Worm (Caenorhabditis elegans) whole organism, midembryonic: ENCODE measurements around the gene tsp-6.

Experiments
- T22C8.4 ChIP-seq: fragments of 200-800 bp; sonication (Bioruptor generic); IDR thresholded peaks from 2 replicates; pipeline ENCODE4 v1.3.6; 2022; ENCODE audit warnings: missing genetic modification characterization, missing compliant biosample characterization
- cog-1 ChIP-seq: sonication (generic microtip); optimal IDR thresholded peaks from 2 replicates; lab custom pipeline; 2016; ENCODE audit warnings: missing genetic modification characterization, missing compliant biosample characterization
- klf-2 ChIP-seq: fragments of 200-800 bp; sonication (Bioruptor generic); conservative IDR thresholded peaks from 2 replicates; pipeline ENCODE4 v1.3.6; 2022; ENCODE audit warnings: missing genetic modification reagents, missing genetic modification characterization, missing compliant biosample characterization
- med-1 ChIP-seq: sonication (generic microtip); optimal IDR thresholded peaks from 2 replicates; lab custom pipeline; 2017; ENCODE audit warnings: missing genetic modification characterization, mild to moderate bottlenecking, missing compliant biosample characterization, antibody characterized with exemption, missing genetic modification reagents; ENCODE audit not compliant: insufficient read depth
- tab-1 ChIP-seq: fragments of 200-800 bp; sonication (Bioruptor generic); IDR thresholded peaks from 2 replicates; pipeline ENCODE4 v1.3.6; 2022; ENCODE audit warnings: missing genetic modification characterization, missing compliant biosample characterization
- ztf-23 ChIP-seq: fragments of 200-800 bp; sonication (Bioruptor generic); IDR thresholded peaks from 2 replicates; pipeline ENCODE4 v1.3.6; 2022; ENCODE audit warnings: missing genetic modification reagents, missing genetic modification characterization, missing compliant biosample characterization
- ztf-29 ChIP-seq: fragments of 200-800 bp; sonication (Bioruptor generic); IDR thresholded peaks from 2 replicates; pipeline ENCODE4 v1.3.6; 2022; ENCODE audit warnings: missing genetic modification reagents, missing genetic modification characterization, missing compliant biosample characterization

The tsp-6 gene

ce11 chrX:2865591-2866217 lies 45.5 kb downstream of the tsp-6 start:
- no peak for TF ChIP-seq cog-1 (tag; lab: Kevin White, UChicago)
- no peak for TF ChIP-seq T22C8.4 (GFP tag; lab: Robert Waterston, UW)
- no peak for TF ChIP-seq klf-2 (GFP tag; lab: Robert Waterston, UW)
- no peak for TF ChIP-seq tab-1 (GFP tag; lab: Robert Waterston, UW)
- no peak for TF ChIP-seq ztf-23

ce11 chrX:2871037-2871436 lies 50.8 kb downstream of the tsp-6 start, which contains the start of gene F53B3.3:
Gene F53B3.3 (minus strand): TSS chrX:2871137.
- TF ChIP-seq ztf-29 (GFP tag; lab: Robert Waterston, UW) (0 out of 2 replicates have a peak, but pooled peaks have one; percentile 12), med-1 (GFP tag; lab: Kevin White, UChicago) (no peak)
